Worm (Caenorhabditis elegans) whole organism, L3 larva: ENCODE results near the gene W02D7.5.

ENCODE experiments used
- aly-2 ChIP-seq: fragments of 150-350 bp; optimal IDR thresholded peaks from 2 replicates; lab custom pipeline; 2014; ENCODE audit warnings: missing biosample characterization, missing genetic modification characterization
- ama-1 ChIP-seq: fragments of 150-350 bp; optimal IDR thresholded peaks from 2 replicates; lab custom pipeline; 2018
- ceh-16 ChIP-seq: sonication (generic microtip); optimal IDR thresholded peaks from 2 replicates; lab custom pipeline; 2017; ENCODE audit warnings: missing biosample characterization, missing genetic modification characterization
- ceh-28 ChIP-seq: fragments of 150-350 bp; optimal IDR thresholded peaks from 2 replicates; lab custom pipeline; 2014; ENCODE audit warnings: missing biosample characterization, missing genetic modification reagents, missing genetic modification characterization
- ceh-82 ChIP-seq: fragments of 150-350 bp; optimal IDR thresholded peaks from 2 replicates; lab custom pipeline; 2014; ENCODE audit warnings: missing biosample characterization, missing genetic modification characterization
- ceh-9 ChIP-seq: sonication (generic microtip); optimal IDR thresholded peaks from 2 replicates; lab custom pipeline; 2018; ENCODE audit warnings: missing biosample characterization, missing genetic modification characterization
- egl-27 ChIP-seq: sonication (generic microtip); optimal IDR thresholded peaks from 4 replicates; lab custom pipeline; 2017; ENCODE audit warnings: missing biosample characterization, missing genetic modification reagents, missing genetic modification characterization
- elt-1 ChIP-seq: fragments of 150-350 bp; optimal IDR thresholded peaks from 2 replicates; lab custom pipeline; 2014; ENCODE audit warnings: missing biosample characterization, missing genetic modification characterization
- elt-2 ChIP-seq: sonication (generic microtip); optimal IDR thresholded peaks from 2 replicates; lab custom pipeline; 2016; ENCODE audit warnings: missing genetic modification reagents, mild to moderate bottlenecking, missing genetic modification characterization, missing compliant biosample characterization
- elt-3 ChIP-seq, 3 experiments: fragments of 150-350 bp in 1 of 3; sonication (generic microtip) in 2 of 3; optimal IDR thresholded peaks; 2 replicates in 2 of 3; 4 replicates in 1 of 3; lab custom pipeline; 2014 to 2017; ENCODE audit warnings: missing biosample characterization in 3 of 3, missing genetic modification characterization in 3 of 3
- eor-1 ChIP-seq, 2 experiments: fragments of 150-350 bp; optimal IDR thresholded peaks; 2 replicates each; lab custom pipeline; 2014 to 2018; ENCODE audit warnings: missing biosample characterization in 2 of 2, missing genetic modification characterization in 2 of 2
- fkh-2 ChIP-seq: fragments of 150-350 bp; optimal IDR thresholded peaks from 2 replicates; lab custom pipeline; 2014; ENCODE audit warnings: missing biosample characterization, missing genetic modification reagents, missing genetic modification characterization
- hmg-11 ChIP-seq: sonication (generic microtip); optimal IDR thresholded peaks from 2 replicates; lab custom pipeline; 2016; ENCODE audit warnings: missing genetic modification characterization, missing compliant biosample characterization
- jun-1 ChIP-seq: fragments of 150-350 bp; optimal IDR thresholded peaks from 2 replicates; lab custom pipeline; 2014; ENCODE audit warnings: missing biosample characterization, missing genetic modification reagents, missing genetic modification characterization
- lin-15B ChIP-seq: fragments of 150-350 bp; optimal IDR thresholded peaks from 2 replicates; lab custom pipeline; 2014; ENCODE audit warnings: missing biosample characterization, missing genetic modification characterization
- lin-39 ChIP-seq: fragments of 150-350 bp; optimal IDR thresholded peaks from 2 replicates; lab custom pipeline; 2018; ENCODE audit warnings: missing biosample characterization, missing genetic modification reagents, missing genetic modification characterization
- mml-1 ChIP-seq: fragments of 150-350 bp; sonication (generic microtip); optimal IDR thresholded peaks from 3 replicates; lab custom pipeline; 2014; ENCODE audit warnings: missing biosample characterization, missing genetic modification characterization
- nfya-1 ChIP-seq: sonication (generic microtip); optimal IDR thresholded peaks from 2 replicates; lab custom pipeline; 2017; ENCODE audit warnings: missing genetic modification characterization, mild to moderate bottlenecking, missing compliant biosample characterization, antibody characterized with exemption, moderate library complexity; ENCODE audit not compliant: insufficient read depth
- nhr-23 ChIP-seq: fragments of 150-350 bp; optimal IDR thresholded peaks from 2 replicates; lab custom pipeline; 2014; ENCODE audit warnings: missing biosample characterization, missing genetic modification reagents, missing genetic modification characterization
- nhr-237 ChIP-seq: fragments of 150-350 bp; optimal IDR thresholded peaks from 2 replicates; lab custom pipeline; 2014; ENCODE audit warnings: missing biosample characterization, missing genetic modification characterization
- nhr-25 ChIP-seq: sonication (generic microtip); optimal IDR thresholded peaks from 2 replicates; lab custom pipeline; 2017; ENCODE audit warnings: missing biosample characterization, missing genetic modification characterization
- nhr-28 ChIP-seq: fragments of 150-350 bp; optimal IDR thresholded peaks from 2 replicates; lab custom pipeline; 2014; ENCODE audit warnings: missing biosample characterization, missing genetic modification characterization
- nhr-67 ChIP-seq: fragments of 150-350 bp; optimal IDR thresholded peaks from 2 replicates; lab custom pipeline; 2014; ENCODE audit warnings: missing biosample characterization, missing genetic modification characterization
- pha-4 ChIP-seq: fragments of 150-350 bp; optimal IDR thresholded peaks from 2 replicates; lab custom pipeline; 2014; ENCODE audit warnings: missing biosample characterization, missing genetic modification reagents, missing genetic modification characterization
- pqm-1 ChIP-seq: fragments of 150-350 bp; optimal IDR thresholded peaks from 2 replicates; lab custom pipeline; 2017; ENCODE audit warnings: missing biosample characterization, missing genetic modification characterization, inconsistent platforms
- sea-2 ChIP-seq: fragments of 150-350 bp; sonication (generic microtip); optimal IDR thresholded peaks from 4 replicates; lab custom pipeline; 2014; ENCODE audit warnings: missing biosample characterization, missing genetic modification reagents, missing genetic modification characterization
- skn-1 ChIP-seq: fragments of 150-350 bp; optimal IDR thresholded peaks from 2 replicates; lab custom pipeline; 2014; ENCODE audit warnings: missing biosample characterization, missing genetic modification characterization
- snpc-4 ChIP-seq: fragments of 150-350 bp; optimal IDR thresholded peaks from 2 replicates; lab custom pipeline; 2014; ENCODE audit warnings: missing biosample characterization, missing genetic modification characterization
- tbx-2 ChIP-seq: sonication (generic microtip); optimal IDR thresholded peaks from 2 replicates; lab custom pipeline; 2016; ENCODE audit warnings: mild to moderate bottlenecking, missing genetic modification characterization, missing compliant biosample characterization
- zag-1 ChIP-seq: fragments of 150-350 bp; optimal IDR thresholded peaks from 2 replicates; lab custom pipeline; 2014; ENCODE audit warnings: missing biosample characterization, missing genetic modification characterization
- ztf-11 ChIP-seq: fragments of 150-350 bp; optimal IDR thresholded peaks from 2 replicates; lab custom pipeline; 2014; ENCODE audit warnings: missing biosample characterization, missing genetic modification characterization

W02D7.5 gene

ce11 chrV:8318135-8318534 is 19.1 kb upstream of the W02D7.5 start, which contains the start of gene clec-219:
Gene clec-219, plus strand, starts transcription at chrV:8318435.
- TF ChIP-seq ceh-9 (tag; lab: Kevin White, UChicago) (no peak), aly-2 (tag; lab: Kevin White, UChicago) (no peak), nhr-28 (no peak)

- TF ChIP-seq ceh-82 (tag; lab: Kevin White, UChicago) (no peak), sea-2 (no peak), tbx-2 (tag; lab: Kevin White, UChicago) (no peak), zag-1 (tag; lab: Kevin White, UChicago) (no peak), ztf-11 (no peak), lin-15B (tag; lab: Kevin White, UChicago) (no peak), nfya-1 (tag; lab: Kevin White, UChicago) (no peak), pqm-1 (tag; lab: Kevin White, UChicago) (no peak)
Measured at ce11 chrV:8311210-8311609, 12.2 kb upstream of the W02D7.5 start, which contains the start of gene W02D7.12. Gene W02D7.12, plus strand, starts transcription at chrV:8311510.

- no peak for TF ChIP-seq jun-1 (tag; lab: Kevin White, UChicago)
- TF ChIP-seq nhr-67 (tag; lab: Kevin White, UChicago) = no peak
- no peak for TF ChIP-seq nhr-28
- peak; percentile 90 for TF ChIP-seq elt-2 (tag; lab: Kevin White, UChicago)
- TF ChIP-seq pqm-1 (tag; lab: Kevin White, UChicago) = peak; percentile 78
- TF ChIP-seq hmg-11 = no peak
- TF ChIP-seq fkh-2 (tag; lab: Kevin White, UChicago) = no peak
- TF ChIP-seq, all 47 proteins: peak for 2
Measured at ce11 chrV:8307681-8308080, 8.6 kb upstream of the W02D7.5 start, which contains the start of gene clec-218. Gene clec-218, plus strand, starts transcription at chrV:8307942.

ce11 chrV:8307013-8307412 is 8.0 kb upstream of the W02D7.5 start:
- TF ChIP-seq hmg-11 (no peak), mml-1 (no peak), skn-1 (tag; lab: Kevin White, UChicago) (no peak), elt-2 (tag; lab: Kevin White, UChicago) (peak; percentile 81), nhr-25 (tag; lab: Kevin White, UChicago) (no peak), egl-27 (tag; lab: Kevin White, UChicago) (no peak), ceh-82 (tag; lab: Kevin White, UChicago) (no peak), lin-39 (tag; lab: Kevin White, UChicago) (no peak), ceh-16 (tag; lab: Kevin White, UChicago) (no peak), nhr-237 (tag; lab: Kevin White, UChicago) (no peak), zag-1 (tag; lab: Kevin White, UChicago) (no peak), pqm-1 (tag; lab: Kevin White, UChicago) (peak; percentile 71)

ce11 chrV:8306366-8306765 is 7.3 kb upstream of the W02D7.5 start, which contains the start of gene W02D7.8:
Gene W02D7.8, minus strand, starts transcription at chrV:8306466.
- no peak for TF ChIP-seq pha-4 (tag; lab: Kevin White, UChicago)
- no peak for TF ChIP-seq ztf-11
- no peak for TF ChIP-seq elt-3 (tag; optimal IDR thresholded peaks at IDR 0.05; lab: Kevin White, UChicago)
- TF ChIP-seq zag-1 (tag; lab: Kevin White, UChicago) = no peak
- TF ChIP-seq ama-1 = no peak
- TF ChIP-seq hmg-11 = no peak
- TF ChIP-seq snpc-4 = no peak
- no peak for TF ChIP-seq lin-15B (tag; lab: Kevin White, UChicago)
- TF ChIP-seq mml-1 = no peak
- no peak for TF ChIP-seq elt-1 (tag; lab: Kevin White, UChicago)
- no peak for TF ChIP-seq eor-1 (tag; optimal IDR thresholded peaks at IDR 0.05; lab: Kevin White, UChicago)

- TF ChIP-seq ceh-28 (tag; lab: Kevin White, UChicago) (no peak), elt-2 (tag; lab: Kevin White, UChicago) (peak; percentile 70), pqm-1 (tag; lab: Kevin White, UChicago) (peak; percentile 58), sea-2 (no peak), pha-4 (tag; lab: Kevin White, UChicago) (peak; percentile 23), nhr-23 (no peak), jun-1 (tag; lab: Kevin White, UChicago) (no peak)
Measured at ce11 chrV:8305940-8306339, 6.9 kb upstream of the W02D7.5 start.
